Fruit fly (Drosophila melanogaster) whole organism, embryonic: ENCODE measurements around the gene Lrpprc2.

Experiments used
- Adf1 ChIP-seq: fragments of 200-800 bp; sonication (Bioruptor generic); IDR thresholded peaks from 2 replicates; pipeline ENCODE4 v1.3.6; 2022; ENCODE audit warnings: missing biosample characterization, missing genetic modification characterization
- BtbVII ChIP-seq: fragments of 200-800 bp; sonication (Bioruptor generic); optimal IDR thresholded peaks from 3 replicates; lab custom pipeline; 2017; ENCODE audit warnings: missing biosample characterization, mild to moderate bottlenecking, missing genetic modification characterization
- CG12659 ChIP-seq: fragments of 200-800 bp; sonication (Bioruptor generic); optimal IDR thresholded peaks from 3 replicates; lab custom pipeline; 2017; ENCODE audit warnings: mild to moderate bottlenecking, missing biosample characterization, missing genetic modification reagents, missing genetic modification characterization
- CG12769 ChIP-seq: fragments of 200-800 bp; sonication (Bioruptor generic); optimal IDR thresholded peaks from 2 replicates; lab custom pipeline; 2019; ENCODE audit warnings: missing biosample characterization, mild to moderate bottlenecking, missing genetic modification characterization, moderate library complexity
- CG13424 ChIP-seq: fragments of 200-800 bp; sonication (Bioruptor generic); optimal IDR thresholded peaks from 2 replicates; lab custom pipeline; 2019; ENCODE audit warnings: missing biosample characterization, mild to moderate bottlenecking, missing genetic modification characterization, moderate library complexity
- CG14014 ChIP-seq: fragments of 200-800 bp; sonication (Bioruptor generic); IDR thresholded peaks from 2 replicates; pipeline ENCODE4 v1.3.6; 2022; ENCODE audit warnings: missing biosample characterization, missing genetic modification characterization
- CG14965 ChIP-seq: fragments of 200-800 bp; sonication (Bioruptor generic); optimal IDR thresholded peaks from 2 replicates; lab custom pipeline; 2016; ENCODE audit warnings: missing biosample characterization, missing genetic modification characterization, borderline replicate concordance
- CG15011 ChIP-seq: fragments of 200-800 bp; sonication (Bioruptor generic); optimal IDR thresholded peaks from 3 replicates; lab custom pipeline; 2018; ENCODE audit warnings: missing biosample characterization, mild to moderate bottlenecking, missing genetic modification characterization
- CG15696 ChIP-seq: fragments of 200-800 bp; sonication (Bioruptor generic); optimal IDR thresholded peaks from 2 replicates; lab custom pipeline; 2019; ENCODE audit warnings: missing biosample characterization, mild to moderate bottlenecking, missing genetic modification characterization, moderate library complexity
- CG18011 ChIP-seq: fragments of 200-800 bp; sonication (Bioruptor generic); optimal IDR thresholded peaks from 2 replicates; lab custom pipeline; 2017; ENCODE audit warnings: missing biosample characterization, missing genetic modification characterization, mild to moderate bottlenecking, moderate library complexity, missing genotype
- CG2712 ChIP-seq: fragments of 200-800 bp; optimal IDR thresholded peaks from 3 replicates; lab custom pipeline; 2019; ENCODE audit warnings: missing biosample characterization, mild to moderate bottlenecking, missing genetic modification characterization, moderate library complexity
- CG3281 ChIP-seq: fragments of 200-800 bp; sonication (Bioruptor generic); optimal IDR thresholded peaks from 3 replicates; lab custom pipeline; 2017; ENCODE audit warnings: missing biosample characterization, mild to moderate bottlenecking, missing genetic modification characterization
- CG3726 ChIP-seq: fragments of 200-800 bp; sonication (Bioruptor generic); IDR thresholded peaks from 3 replicates; pipeline ENCODE4, ENCODE4 v1.3.6; 2022; ENCODE audit warnings: missing biosample characterization, missing genetic modification characterization
- CG3847 ChIP-seq: fragments of 200-800 bp; sonication (Bioruptor generic); IDR thresholded peaks from 2 replicates; pipeline ENCODE4 v1.3.6; 2022; ENCODE audit warnings: missing biosample characterization, missing genetic modification characterization
- CG4282 ChIP-seq: fragments of 200-800 bp; sonication (Bioruptor generic); optimal IDR thresholded peaks from 2 replicates; lab custom pipeline; 2016; ENCODE audit warnings: missing biosample characterization, missing genetic modification characterization
- CG5245 ChIP-seq: fragments of 200-800 bp; sonication (Bioruptor generic); optimal IDR thresholded peaks from 3 replicates; lab custom pipeline; 2016; ENCODE audit warnings: missing biosample characterization, missing genetic modification characterization
- CG7372 ChIP-seq: fragments of 200-800 bp; sonication (Bioruptor generic); IDR thresholded peaks from 2 replicates; pipeline ENCODE4 v1.3.6; 2022; ENCODE audit warnings: missing biosample characterization, missing genetic modification characterization
- CG8359 ChIP-seq: fragments of 200-800 bp; sonication (Bioruptor generic); optimal IDR thresholded peaks from 2 replicates; lab custom pipeline; 2017; ENCODE audit warnings: missing biosample characterization, mild to moderate bottlenecking, missing genetic modification characterization, borderline replicate concordance
- CG8924 ChIP-seq: fragments of 200-800 bp; optimal IDR thresholded peaks from 3 replicates; lab custom pipeline; 2019; ENCODE audit warnings: missing biosample characterization, mild to moderate bottlenecking, missing genetic modification characterization, moderate library complexity
- CG9609 ChIP-seq: fragments of 200-800 bp; sonication (Bioruptor generic); optimal IDR thresholded peaks from 3 replicates; lab custom pipeline; 2016; ENCODE audit warnings: missing biosample characterization, missing genetic modification characterization
- CkIIα-i1 ChIP-seq: fragments of 200-800 bp; sonication (Bioruptor generic); IDR thresholded peaks from 2 replicates; pipeline ENCODE4 v1.3.6; 2022; ENCODE audit warnings: missing biosample characterization, missing genetic modification characterization
- Dip3 ChIP-seq: fragments of 200-800 bp; sonication (Bioruptor generic); optimal IDR thresholded peaks from 3 replicates; lab custom pipeline; 2016; ENCODE audit warnings: missing biosample characterization, missing genetic modification characterization
- Doc2 ChIP-seq: fragments of 200-800 bp; sonication (Bioruptor generic); IDR thresholded peaks from 2 replicates; pipeline ENCODE4 v1.3.6; 2022; ENCODE audit warnings: missing biosample characterization, missing genetic modification characterization
- H2.0 ChIP-seq: fragments of 200-800 bp; sonication (Bioruptor generic); IDR thresholded peaks from 2 replicates; pipeline ENCODE4 v1.3.6; 2022; ENCODE audit warnings: missing biosample characterization, missing genetic modification characterization
- Hey ChIP-seq: fragments of 200-800 bp; sonication (Bioruptor generic); optimal IDR thresholded peaks from 3 replicates; lab custom pipeline; 2018; ENCODE audit warnings: missing biosample characterization, mild to moderate bottlenecking, missing genetic modification characterization
- Hr39 ChIP-seq: fragments of >200 bp; optimal IDR thresholded peaks from 2 replicates; lab custom pipeline; 2017
- Lpt ChIP-seq: fragments of >200 bp; optimal IDR thresholded peaks from 2 replicates; lab custom pipeline; 2018; ENCODE audit warnings: missing biosample characterization, missing genetic modification characterization
- MTF-1 ChIP-seq: fragments of 200-800 bp; sonication (Bioruptor generic); optimal IDR thresholded peaks from 2 replicates; lab custom pipeline; 2018; ENCODE audit warnings: missing biosample characterization, mild to moderate bottlenecking, missing genetic modification characterization, borderline replicate concordance
- NFAT ChIP-seq: fragments of 200-800 bp; sonication (Bioruptor generic); IDR thresholded peaks from 2 replicates; pipeline ENCODE4 v1.3.6; 2022; ENCODE audit warnings: missing biosample characterization, missing genetic modification characterization
- Oli ChIP-seq: fragments of 200-800 bp; sonication (Bioruptor generic); optimal IDR thresholded peaks from 2 replicates; lab custom pipeline; 2018; ENCODE audit warnings: missing biosample characterization, mild to moderate bottlenecking, missing genetic modification characterization, moderate library complexity
- Optix ChIP-seq: fragments of 200-800 bp; sonication (Bioruptor generic); IDR thresholded peaks from 3 replicates; pipeline ENCODE4 v1.3.6; 2022; ENCODE audit warnings: missing biosample characterization, missing genetic modification characterization
- Poxn ChIP-seq: fragments of 200-800 bp; sonication (Bioruptor generic); IDR thresholded peaks from 2 replicates; pipeline ENCODE4 v1.3.6; 2022; ENCODE audit warnings: missing biosample characterization, missing genetic modification characterization
- Sox100B ChIP-seq: fragments of 200-800 bp; sonication (Bioruptor generic); optimal IDR thresholded peaks from 3 replicates; lab custom pipeline; 2018; ENCODE audit warnings: missing biosample characterization, mild to moderate bottlenecking, missing genetic modification characterization
- Ssrp ChIP-seq: fragments of 200-800 bp; sonication (Bioruptor generic); optimal IDR thresholded peaks from 2 replicates; lab custom pipeline; 2018; ENCODE audit warnings: missing biosample characterization, mild to moderate bottlenecking, missing genetic modification characterization, moderate library complexity
- Usf ChIP-seq: fragments of 200-800 bp; sonication (Bioruptor generic); optimal IDR thresholded peaks from 2 replicates; lab custom pipeline; 2017; ENCODE audit warnings: missing genotype, missing biosample characterization, missing genetic modification characterization
- ac ChIP-seq: fragments of 200-800 bp; sonication (Bioruptor generic); optimal IDR thresholded peaks from 3 replicates; lab custom pipeline; 2017; ENCODE audit warnings: missing biosample characterization, mild to moderate bottlenecking, missing genetic modification characterization
- ash1 ChIP-seq: fragments of 200-800 bp; sonication (Bioruptor generic); optimal IDR thresholded peaks from 2 replicates; lab custom pipeline; 2018; ENCODE audit warnings: missing biosample characterization, mild to moderate bottlenecking, missing genetic modification characterization
- ato ChIP-seq: fragments of 200-800 bp; sonication (Bioruptor generic); IDR thresholded peaks from 2 replicates; pipeline ENCODE4 v1.3.6; 2022; ENCODE audit warnings: missing biosample characterization, missing genetic modification characterization; ENCODE audit not compliant: partially characterized antibody
- bigmax ChIP-seq: fragments of 200-800 bp; sonication (Bioruptor generic); optimal IDR thresholded peaks from 2 replicates; lab custom pipeline; 2018; ENCODE audit warnings: missing biosample characterization, mild to moderate bottlenecking, missing genetic modification characterization
- dmrt11E ChIP-seq: fragments of 200-800 bp; sonication (Bioruptor generic); optimal IDR thresholded peaks from 3 replicates; lab custom pipeline; 2018; ENCODE audit warnings: missing biosample characterization, mild to moderate bottlenecking, missing genetic modification characterization, moderate library complexity
- ind ChIP-seq: fragments of 200-800 bp; sonication (Bioruptor generic); optimal IDR thresholded peaks from 3 replicates; lab custom pipeline; 2016; ENCODE audit warnings: missing biosample characterization, missing genetic modification characterization
- ken ChIP-seq: fragments of 200-800 bp; sonication (Bioruptor generic); IDR thresholded peaks from 3 replicates; pipeline ENCODE4 v1.3.6; 2022; ENCODE audit warnings: missing biosample characterization, missing genetic modification characterization
- lola ChIP-seq, 3 experiments: fragments of >200 bp in 2 of 3; fragments of 200-800 bp in 1 of 3; sonication (Bioruptor generic) in 1 of 3; optimal IDR thresholded peaks; 2 replicates each; lab custom pipeline; 2017 to 2019; ENCODE audit warnings: missing biosample characterization in 3 of 3, missing genetic modification characterization in 3 of 3, mild to moderate bottlenecking in 1 of 3, moderate library complexity in 1 of 3
- mirr ChIP-seq: fragments of 200-800 bp; sonication (Bioruptor generic); optimal IDR thresholded peaks from 3 replicates; lab custom pipeline; 2018; ENCODE audit warnings: missing biosample characterization, mild to moderate bottlenecking, missing genetic modification characterization
- pho ChIP-seq: fragments of 200-800 bp; sonication (Bioruptor generic); optimal IDR thresholded peaks from 2 replicates; lab custom pipeline; 2016; ENCODE audit warnings: missing biosample characterization, missing genetic modification characterization
- sug ChIP-seq: fragments of 200-800 bp; optimal IDR thresholded peaks from 2 replicates; lab custom pipeline; 2019; ENCODE audit warnings: missing biosample characterization, mild to moderate bottlenecking, missing genetic modification characterization, moderate library complexity
- tna ChIP-seq: fragments of 200-800 bp; sonication (Bioruptor generic); IDR thresholded peaks from 2 replicates; pipeline ENCODE4 v1.3.6; 2022; ENCODE audit warnings: missing biosample characterization, missing genetic modification characterization; ENCODE audit not compliant: partially characterized antibody
- wek ChIP-seq: fragments of 200-800 bp; sonication (Bioruptor generic); optimal IDR thresholded peaks from 3 replicates; lab custom pipeline; 2018; ENCODE audit warnings: missing biosample characterization, mild to moderate bottlenecking, missing genetic modification characterization, moderate library complexity
- zfh1 ChIP-seq: fragments of 200-800 bp; sonication (Bioruptor generic); IDR thresholded peaks from 3 replicates; pipeline ENCODE4 v1.3.6; 2022; ENCODE audit warnings: missing biosample characterization, missing genetic modification characterization

The Lrpprc2 gene

DNA sequence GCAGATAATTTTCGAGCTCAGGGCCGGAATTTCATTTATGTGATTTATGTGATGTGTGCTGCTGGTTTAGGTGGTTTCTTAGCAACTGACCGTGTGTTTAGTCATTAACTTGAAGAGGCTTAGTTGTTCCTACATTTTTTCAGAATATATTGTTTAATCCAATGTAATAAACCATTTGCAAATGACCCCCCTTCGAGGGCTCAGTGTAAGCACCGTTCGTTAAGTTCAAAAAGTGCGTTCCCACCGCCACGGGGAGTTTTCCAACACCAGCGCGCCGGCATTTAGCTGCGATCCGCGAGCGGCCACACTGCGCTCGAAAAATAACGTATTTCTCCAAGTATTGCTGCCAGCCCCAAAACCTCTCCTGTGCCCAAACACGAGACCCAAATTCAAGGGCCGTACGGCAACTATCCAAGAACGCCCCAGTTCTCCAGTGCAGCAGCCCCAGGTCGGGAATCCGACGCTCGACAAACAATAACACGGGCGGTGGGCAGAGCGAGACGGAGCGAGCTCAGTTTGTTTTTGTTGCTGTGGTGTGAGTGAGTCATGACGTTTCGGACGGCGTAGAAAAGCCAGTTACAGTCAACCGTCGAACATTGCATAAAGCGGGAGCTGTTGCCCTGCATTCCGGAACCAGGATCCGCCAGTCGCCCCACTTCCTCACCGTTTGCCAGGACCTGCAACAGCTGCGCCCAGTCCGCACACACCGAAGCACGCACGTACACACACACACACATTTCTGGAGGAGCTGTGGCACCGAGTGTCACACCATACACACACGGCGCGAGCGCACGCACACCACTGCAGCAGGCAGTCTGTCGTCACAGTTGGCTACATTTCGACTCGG, 18.1 kb upstream of the Lrpprc2 start, which contains the start of gene rush (continued):
- TF ChIP-seq CG15011 (GFP tag; lab: Kevin White, UChicago) = no peak
- no peak for TF ChIP-seq wek (GFP tag; lab: Kevin White, UChicago)
- TF ChIP-seq CG12659 = peak; percentile 58
- TF ChIP-seq Doc2 (GFP tag; lab: Robert Waterston, UW) = no peak
- TF ChIP-seq Optix = 0 out of 3 replicates have a peak, but pooled peaks have one; percentile 7
- no peak for TF ChIP-seq Hr39 (lab: Kevin White, UChicago)
- 0 out of 3 replicates have a peak, but pooled peaks have one; percentile 39 for TF ChIP-seq zfh1 (GFP tag; lab: Robert Waterston, UW)
- no peak for TF ChIP-seq Dip3 (GFP tag; lab: Kevin White, UChicago)
- peak; percentile 68 for TF ChIP-seq CG3847 (GFP tag; lab: Robert Waterston, UW)
- no peak for TF ChIP-seq CG15696
- no peak for TF ChIP-seq tna (GFP tag; lab: Robert Waterston, UW)
- no peak for TF ChIP-seq Ssrp
- TF ChIP-seq Sox100B (GFP tag; lab: Kevin White, UChicago) = no peak
- peak; percentile 48; the same call in 1 of the 2 replicates for TF ChIP-seq H2.0 (GFP tag; lab: Robert Waterston, UW)
- no peak for TF ChIP-seq CG3726 (GFP tag; lab: Robert Waterston, UW)
- TF ChIP-seq pho (GFP tag; lab: Kevin White, UChicago) = peak; percentile 53
- no peak for TF ChIP-seq CG7372 (GFP tag; lab: Robert Waterston, UW)
- TF ChIP-seq CG12769 (tag; lab: Kevin White, UChicago) = peak; percentile 12
- TF ChIP-seq Usf = no peak
- TF ChIP-seq bigmax (GFP tag; lab: Kevin White, UChicago) = no peak
- TF ChIP-seq sug = peak; percentile 38
- TF ChIP-seq Poxn (GFP tag; lab: Robert Waterston, UW) = no peak
- TF ChIP-seq Hey = no peak
- TF ChIP-seq Oli (tag; lab: Kevin White, UChicago) = no peak
- peak; percentile 9 for TF ChIP-seq CG2712 (tag; lab: Kevin White, UChicago)
- no peak for TF ChIP-seq mirr (GFP tag; lab: Kevin White, UChicago)
- no peak for TF ChIP-seq CG14965 (GFP tag; lab: Kevin White, UChicago)
- TF ChIP-seq CG8359 (GFP tag; lab: Kevin White, UChicago) = no peak
- no peak for TF ChIP-seq BtbVII (GFP tag; lab: Kevin White, UChicago)
- no peak for TF ChIP-seq dmrt11E
- no peak for TF ChIP-seq CkIIα-i1
- no peak for TF ChIP-seq CG9609 (GFP tag; lab: Kevin White, UChicago)
- TF ChIP-seq ind (GFP tag; lab: Kevin White, UChicago) = peak; percentile 25
- no peak for TF ChIP-seq CG3281 (GFP tag; lab: Kevin White, UChicago)
- no peak for TF ChIP-seq ato (GFP tag; lab: Robert Waterston, UW)
- TF ChIP-seq ken = peak; percentile 48; the same call in 1 of the 3 replicates
- no peak for TF ChIP-seq MTF-1 (GFP tag; lab: Kevin White, UChicago)
- TF ChIP-seq CG8924 = no peak
- peak; percentile 25 for TF ChIP-seq CG13424 (tag; lab: Kevin White, UChicago)
- TF ChIP-seq CG4282 (GFP tag; lab: Kevin White, UChicago) = no peak
- peak; percentile 53; the same call in 1 of the 2 replicates for TF ChIP-seq NFAT (GFP tag; lab: Robert Waterston, UW)
- TF ChIP-seq CG14014 (GFP tag; lab: Robert Waterston, UW) = peak; percentile 13; the same call in 1 of the 2 replicates
- no peak for TF ChIP-seq CG5245
- no peak for TF ChIP-seq Adf1 (GFP tag; lab: Robert Waterston, UW)
- no peak for TF ChIP-seq ac
- no peak for TF ChIP-seq Lpt (GFP tag; lab: Kevin White, UChicago)
- TF ChIP-seq CG18011 = no peak
- no peak for TF ChIP-seq ash1
- no peak for TF ChIP-seq lola (GFP tag; optimal IDR thresholded peaks at IDR 0.05; lab: Kevin White, UChicago)
